Fruit fly (Drosophila melanogaster) whole organism, embryonic: ENCODE results near the gene CG14367.

Source experiments
- Atf-2 ChIP-seq: fragments of 200-800 bp; sonication (Bioruptor generic); optimal IDR thresholded peaks from 2 replicates; lab custom pipeline; 2016; ENCODE audit warnings: missing biosample characterization, missing genetic modification characterization
- BEAF-32 ChIP-seq: fragments of 200-800 bp; sonication (Bioruptor generic); optimal IDR thresholded peaks from 3 replicates; lab custom pipeline; 2017; ENCODE audit warnings: missing biosample characterization, missing genetic modification characterization, mild to moderate bottlenecking, moderate library complexity, missing genetic modification reagents
- CG10366 ChIP-seq: fragments of 200-800 bp; sonication (Bioruptor generic); IDR thresholded peaks from 2 replicates; pipeline ENCODE4 v1.3.6; 2022; ENCODE audit warnings: missing biosample characterization, missing genetic modification characterization
- CG12219 ChIP-seq: fragments of 200-800 bp; sonication (Bioruptor generic); optimal IDR thresholded peaks from 3 replicates; lab custom pipeline; 2018; ENCODE audit warnings: missing biosample characterization, mild to moderate bottlenecking, missing genetic modification characterization
- CG12942 ChIP-seq: fragments of 200-800 bp; sonication (Bioruptor generic); optimal IDR thresholded peaks from 3 replicates; lab custom pipeline; 2016; ENCODE audit warnings: missing biosample characterization, missing genetic modification characterization
- CG14667 ChIP-seq: fragments of 200-800 bp; sonication (Bioruptor generic); IDR thresholded peaks from 2 replicates; pipeline ENCODE4 v1.3.6; 2022; ENCODE audit warnings: missing biosample characterization, missing genetic modification characterization
- CG18599 ChIP-seq: fragments of 200-800 bp; sonication (Bioruptor generic); optimal IDR thresholded peaks from 3 replicates; lab custom pipeline; 2017; ENCODE audit warnings: missing biosample characterization, missing genetic modification characterization, mild to moderate bottlenecking, moderate library complexity, missing genetic modification reagents
- CG2120 ChIP-seq: fragments of 200-800 bp; sonication (Bioruptor generic); optimal IDR thresholded peaks from 3 replicates; lab custom pipeline; 2016; ENCODE audit warnings: missing biosample characterization, missing genetic modification characterization
- CG30403 ChIP-seq: fragments of 200-800 bp; sonication (Bioruptor generic); optimal IDR thresholded peaks from 3 replicates; lab custom pipeline; 2016; ENCODE audit warnings: missing biosample characterization, missing genetic modification characterization
- CG4360 ChIP-seq: fragments of 200-800 bp; sonication (Bioruptor generic); IDR thresholded peaks from 2 replicates; pipeline ENCODE4 v1.3.6; 2022; ENCODE audit warnings: missing biosample characterization, missing genetic modification characterization
- CG7556 ChIP-seq: fragments of 200-800 bp; sonication (Bioruptor generic); optimal IDR thresholded peaks from 2 replicates; lab custom pipeline; 2017; ENCODE audit warnings: missing biosample characterization, mild to moderate bottlenecking, missing genetic modification characterization
- CG7839 ChIP-seq: fragments of 200-800 bp; sonication (Bioruptor generic); optimal IDR thresholded peaks from 3 replicates; lab custom pipeline; 2018; ENCODE audit warnings: missing biosample characterization, mild to moderate bottlenecking, missing genetic modification characterization, moderate library complexity
- CG8944 ChIP-seq: fragments of 200-800 bp; sonication (Bioruptor generic); optimal IDR thresholded peaks from 3 replicates; lab custom pipeline; 2016; ENCODE audit warnings: missing biosample characterization, missing genetic modification characterization
- CrebB ChIP-seq: fragments of 200-800 bp; sonication (Bioruptor generic); optimal IDR thresholded peaks from 3 replicates; lab custom pipeline; 2018; ENCODE audit warnings: missing biosample characterization, mild to moderate bottlenecking, missing genetic modification characterization
- Dip2 ChIP-seq: fragments of 200-800 bp; sonication (Bioruptor generic); IDR thresholded peaks from 2 replicates; pipeline ENCODE4 v1.3.6; 2022; ENCODE audit warnings: missing biosample characterization, missing genetic modification characterization
- Ets65A ChIP-seq: fragments of 200-800 bp; sonication (Bioruptor generic); peaks from one replicate; lab custom pipeline; 2016; ENCODE audit warnings: missing biosample characterization, missing genetic modification characterization
- HHEX ChIP-seq: fragments of 200-800 bp; sonication (Bioruptor generic); optimal IDR thresholded peaks from 3 replicates; lab custom pipeline; 2017; ENCODE audit warnings: missing biosample characterization, mild to moderate bottlenecking, missing genetic modification characterization, missing genetic modification reagents
- HLH4C ChIP-seq: fragments of 200-800 bp; sonication (Bioruptor generic); IDR thresholded peaks from 3 replicates; pipeline ENCODE4 v1.3.6; 2022; ENCODE audit warnings: missing biosample characterization, missing genetic modification characterization; ENCODE audit not compliant: partially characterized antibody
- HLHmδ ChIP-seq: fragments of 200-800 bp; sonication (Bioruptor generic); optimal IDR thresholded peaks from 2 replicates; lab custom pipeline; 2018; ENCODE audit warnings: missing biosample characterization, mild to moderate bottlenecking, missing genetic modification characterization, moderate library complexity
- Hmx ChIP-seq: fragments of 200-800 bp; sonication (Bioruptor generic); optimal IDR thresholded peaks from 2 replicates; lab custom pipeline; 2016; ENCODE audit warnings: missing biosample characterization, missing genetic modification characterization
- Hr51 ChIP-seq, 2 experiments: fragments of 200-800 bp; sonication (Bioruptor generic); optimal IDR thresholded peaks; 2 replicates in 1 of 2; 3 replicates in 1 of 2; lab custom pipeline; 2016 to 2018; ENCODE audit warnings: missing biosample characterization in 2 of 2, missing genetic modification characterization in 2 of 2, mild to moderate bottlenecking in 1 of 2, moderate library complexity in 1 of 2
- MESR4 ChIP-seq: fragments of 200-800 bp; sonication (Bioruptor generic); optimal IDR thresholded peaks from 2 replicates; lab custom pipeline; 2018; ENCODE audit warnings: missing biosample characterization, mild to moderate bottlenecking, missing genetic modification characterization, moderate library complexity
- Mes4 ChIP-seq: fragments of 200-800 bp; sonication (Bioruptor generic); optimal IDR thresholded peaks from 2 replicates; lab custom pipeline; 2016; ENCODE audit warnings: missing biosample characterization, missing genetic modification characterization
- TFAM ChIP-seq: fragments of 200-800 bp; sonication (Bioruptor generic); optimal IDR thresholded peaks from 2 replicates; lab custom pipeline; 2017; ENCODE audit warnings: missing biosample characterization, missing genetic modification characterization, inconsistent platforms
- Xbp1 ChIP-seq: fragments of 200-800 bp; sonication (Bioruptor generic); optimal IDR thresholded peaks from 3 replicates; lab custom pipeline; 2016; ENCODE audit warnings: missing biosample characterization, mild to moderate bottlenecking, missing genetic modification characterization
- ac ChIP-seq: fragments of 200-800 bp; sonication (Bioruptor generic); optimal IDR thresholded peaks from 3 replicates; lab custom pipeline; 2017; ENCODE audit warnings: missing biosample characterization, mild to moderate bottlenecking, missing genetic modification characterization
- ase ChIP-seq: fragments of 200-800 bp; sonication (Bioruptor generic); IDR thresholded peaks from 3 replicates; pipeline ENCODE4 v1.3.6; 2022; ENCODE audit warnings: missing biosample characterization, missing genetic modification characterization
- az2 ChIP-seq: fragments of 200-800 bp; sonication (Bioruptor generic); optimal IDR thresholded peaks from 3 replicates; lab custom pipeline; 2016; ENCODE audit warnings: missing biosample characterization, missing genetic modification characterization
- bowl ChIP-seq: fragments of 200-800 bp; sonication (Bioruptor generic); IDR thresholded peaks from 2 replicates; pipeline ENCODE4 v1.3.6; 2022; ENCODE audit warnings: missing biosample characterization, missing genetic modification characterization
- cas ChIP-seq: fragments of 200-800 bp; sonication (Bioruptor generic); IDR thresholded peaks from 2 replicates; pipeline ENCODE4 v1.3.6; 2022; ENCODE audit warnings: missing biosample characterization, missing genetic modification characterization
- crol ChIP-seq: fragments of 200-800 bp; sonication (Bioruptor generic); IDR thresholded peaks from 2 replicates; pipeline ENCODE4 v1.3.6; 2022; ENCODE audit warnings: missing biosample characterization, missing genetic modification characterization
- fu2 ChIP-seq: fragments of 200-800 bp; sonication (Bioruptor generic); optimal IDR thresholded peaks from 2 replicates; lab custom pipeline; 2016; ENCODE audit warnings: missing biosample characterization, missing genetic modification characterization
- gce ChIP-seq: fragments of 200-800 bp; sonication (Bioruptor generic); IDR thresholded peaks from 3 replicates; pipeline ENCODE4 v1.3.6; 2022; ENCODE audit warnings: missing biosample characterization, missing genetic modification characterization
- hb ChIP-seq: fragments of 200-800 bp; sonication (Bioruptor generic); IDR thresholded peaks from 3 replicates; pipeline ENCODE4 v1.3.6; 2022; ENCODE audit warnings: missing biosample characterization, missing genetic modification characterization; ENCODE audit not compliant: partially characterized antibody
- knrl ChIP-seq: fragments of 200-800 bp; sonication (Bioruptor generic); IDR thresholded peaks from 3 replicates; pipeline ENCODE4 v1.3.6; 2022; ENCODE audit warnings: missing biosample characterization, missing genetic modification characterization; ENCODE audit not compliant: partially characterized antibody
- lola ChIP-seq, 3 experiments: fragments of >200 bp in 2 of 3; fragments of 200-800 bp in 1 of 3; sonication (Bioruptor generic) in 1 of 3; optimal IDR thresholded peaks; 2 replicates each; lab custom pipeline; 2017 to 2019; ENCODE audit warnings: missing biosample characterization in 3 of 3, missing genetic modification characterization in 3 of 3, mild to moderate bottlenecking in 1 of 3, moderate library complexity in 1 of 3
- luna ChIP-seq: fragments of 200-800 bp; sonication (Bioruptor generic); optimal IDR thresholded peaks from 2 replicates; lab custom pipeline; 2016; ENCODE audit warnings: missing biosample characterization, missing genetic modification characterization
- mld ChIP-seq: fragments of 200-800 bp; sonication (Bioruptor generic); IDR thresholded peaks from 3 replicates; pipeline ENCODE4 v1.3.6; 2022; ENCODE audit warnings: missing biosample characterization, missing genetic modification characterization; ENCODE audit not compliant: partially characterized antibody
- oc ChIP-seq: fragments of 200-800 bp; sonication (Bioruptor generic); optimal IDR thresholded peaks from 2 replicates; lab custom pipeline; 2018; ENCODE audit warnings: missing biosample characterization, mild to moderate bottlenecking, missing genetic modification characterization, moderate library complexity
- odd ChIP-seq: fragments of 200-800 bp; sonication (Bioruptor generic); optimal IDR thresholded peaks from 2 replicates; lab custom pipeline; 2017; ENCODE audit warnings: missing biosample characterization, mild to moderate bottlenecking, missing genetic modification characterization
- org-1 ChIP-seq: fragments of 200-800 bp; sonication (Bioruptor generic); optimal IDR thresholded peaks from 2 replicates; lab custom pipeline; 2017; ENCODE audit warnings: missing biosample characterization, missing genetic modification characterization
- otp ChIP-seq: fragments of 200-800 bp; sonication (Bioruptor generic); IDR thresholded peaks from 3 replicates; pipeline ENCODE4, ENCODE4 v1.3.6; 2022; ENCODE audit warnings: missing biosample characterization, missing genetic modification characterization
- sens-2 ChIP-seq: fragments of 200-800 bp; sonication (Bioruptor generic); IDR thresholded peaks from 2 replicates; pipeline ENCODE4 v1.3.6; 2022; ENCODE audit warnings: missing biosample characterization, missing genetic modification characterization
- sr ChIP-seq: fragments of 200-800 bp; sonication (Bioruptor generic); IDR thresholded peaks from 3 replicates; pipeline ENCODE4 v1.3.6; 2022; ENCODE audit warnings: missing biosample characterization, missing genetic modification characterization
- tap ChIP-seq: fragments of 200-800 bp; optimal IDR thresholded peaks from 3 replicates; lab custom pipeline; 2019; ENCODE audit warnings: missing biosample characterization, mild to moderate bottlenecking, missing genetic modification characterization, moderate library complexity
- vvl ChIP-seq: fragments of 200-800 bp; sonication (Bioruptor generic); IDR thresholded peaks from 2 replicates; pipeline ENCODE4 v1.3.6; 2022; ENCODE audit warnings: missing biosample characterization, missing genetic modification characterization
- wdn ChIP-seq: fragments of 200-800 bp; sonication (Bioruptor generic); IDR thresholded peaks from 2 replicates; pipeline ENCODE4 v1.3.6; 2022; ENCODE audit warnings: missing biosample characterization, missing genetic modification characterization
- wor ChIP-seq: fragments of 200-800 bp; sonication (Bioruptor generic); IDR thresholded peaks from 2 replicates; pipeline ENCODE4 v1.3.6; 2022; ENCODE audit warnings: missing biosample characterization, missing genetic modification characterization
- zf30C ChIP-seq: fragments of 200-800 bp; sonication (Bioruptor generic); optimal IDR thresholded peaks from 3 replicates; lab custom pipeline; 2018; ENCODE audit warnings: missing biosample characterization, mild to moderate bottlenecking, missing genetic modification characterization

CG14367 gene

dm6 chr3R:13715012-13715673 is 21.3 kb downstream of the CG14367 start, which contains the start of gene kmr (continued):
- TF ChIP-seq otp (GFP tag; lab: Robert Waterston, UW) (no peak), hb (GFP tag; lab: Robert Waterston, UW) (no peak), cas (GFP tag; lab: Robert Waterston, UW) (peak; percentile 8; the same call in 1 of the 2 replicates), crol (no peak), Hmx (GFP tag; lab: Kevin White, UChicago) (no peak), Atf-2 (GFP tag; lab: Kevin White, UChicago) (no peak), CG7556 (no peak), CG30403 (GFP tag; lab: Kevin White, UChicago) (no peak), oc (tag; lab: Kevin White, UChicago) (peak; percentile 12), CG12219 (peak; percentile 57), lola (GFP tag; optimal IDR thresholded peaks at IDR 0.05; lab: Kevin White, UChicago) (no peak), wor (no peak), odd (peak; percentile 50), ase (no peak), Ets65A (no peak), HLHmδ (GFP tag; lab: Kevin White, UChicago) (peak; percentile 79), vvl (GFP tag; lab: Robert Waterston, UW) (peak; percentile 65; the same call in 1 of the 2 replicates), mld (GFP tag; lab: Robert Waterston, UW) (0 out of 3 replicates have a peak, but pooled peaks have one; percentile 24), fu2 (GFP tag; lab: Kevin White, UChicago) (no peak), CG4360 (peak; percentile 97), az2 (no peak), Mes4 (GFP tag; lab: Kevin White, UChicago) (no peak), HHEX (GFP tag; lab: Kevin White, UChicago) (peak; percentile 62), CG14667 (no peak), CG7839 (peak; percentile 12), BEAF-32 (GFP tag; lab: Kevin White, UChicago) (no peak), Dip2 (GFP tag; lab: Robert Waterston, UW) (no peak), HLH4C (0 out of 3 replicates have a peak, but pooled peaks have one; percentile 27), luna (GFP tag; lab: Kevin White, UChicago) (no peak), CG12942 (GFP tag; lab: Kevin White, UChicago) (no peak), MESR4 (GFP tag; lab: Kevin White, UChicago) (peak; percentile 12), TFAM (GFP tag; lab: Kevin White, UChicago) (no peak), bowl (GFP tag; lab: Robert Waterston, UW) (peak; percentile 55; the same call in 1 of the 2 replicates), CG2120 (GFP tag; lab: Kevin White, UChicago) (no peak), Xbp1 (GFP tag; lab: Kevin White, UChicago) (no peak), ac (peak; percentile 44), org-1 (peak; percentile 26), Hr51 (GFP tag; optimal IDR thresholded peaks at IDR 0.05; lab: Kevin White, UChicago) (peak in 1 of 2 experiments; percentile 1), sens-2 (GFP tag; lab: Robert Waterston, UW) (no peak), CG18599 (peak; percentile 48), knrl (GFP tag; lab: Robert Waterston, UW) (no peak; the same call in 2 of the 3 replicates), CG8944 (GFP tag; lab: Kevin White, UChicago) (no peak), tap (tag; lab: Kevin White, UChicago) (peak; percentile 67), gce (peak; percentile 17; the same call in 1 of the 3 replicates), sr (no peak; the same call in 2 of the 3 replicates), CG10366 (GFP tag; lab: Robert Waterston, UW) (no peak), wdn (GFP tag; lab: Robert Waterston, UW) (peak; percentile 32; the same call in 1 of the 2 replicates), zf30C (GFP tag; lab: Kevin White, UChicago) (no peak), CrebB (tag; lab: Kevin White, UChicago) (peak; percentile 62)
